Worm (Caenorhabditis elegans): ENCODE results near the gene dpy-31.

DNA sequence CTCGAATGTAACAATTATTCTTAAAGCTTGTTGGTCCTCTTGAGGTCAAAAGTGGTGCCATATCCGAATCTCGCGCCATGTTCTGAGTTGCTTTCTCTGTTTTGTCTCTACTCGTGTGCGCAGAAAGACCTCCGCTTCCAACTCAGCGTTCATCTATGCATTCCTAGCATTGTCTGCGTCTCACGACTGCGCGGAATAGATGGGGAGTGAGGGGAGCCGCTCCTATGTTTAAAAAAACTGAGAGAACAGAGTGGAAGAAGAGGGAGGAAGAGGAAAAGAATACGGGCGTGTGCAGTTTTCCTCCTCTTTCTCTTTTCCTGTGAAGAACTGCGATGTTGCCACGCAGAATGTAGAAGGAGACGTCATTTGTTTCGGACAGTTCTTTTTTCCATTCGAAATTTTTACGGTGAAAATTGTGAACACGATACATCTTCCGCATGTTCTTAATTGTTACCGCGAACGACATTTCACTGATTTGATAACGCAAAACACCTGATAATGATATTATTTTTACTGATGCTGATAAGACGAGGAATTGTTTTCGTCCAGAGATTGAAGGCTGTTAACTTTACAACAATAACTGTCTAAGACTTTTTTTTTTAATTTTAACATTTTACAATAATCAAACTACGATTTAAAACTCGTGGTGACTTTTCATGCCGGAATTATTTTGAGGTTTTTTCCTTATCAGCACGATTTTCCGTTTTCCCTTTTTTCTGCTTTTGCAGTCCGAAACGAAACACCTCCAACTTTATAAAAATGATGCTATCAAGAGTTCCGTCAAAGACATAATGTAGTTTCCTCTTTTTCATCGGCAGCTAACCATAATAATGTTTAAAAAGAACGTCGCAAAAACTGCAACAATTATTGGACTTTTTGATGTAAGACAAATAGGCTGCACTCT is 35.1 kb upstream of the dpy-31 start:
- no peak for TF ChIP-seq nhr-11 (tag; optimal IDR thresholded peaks at IDR 0.05)
- no peak for TF ChIP-seq unc-62 (GFP tag; optimal IDR thresholded peaks at IDR 0.05)
- TF ChIP-seq nhr-12 (tag; optimal IDR thresholded peaks at IDR 0.05) = no peak
- TF ChIP-seq mdl-1 (tag; optimal IDR thresholded peaks at IDR 0.05) = no peak

Measured in whole organism, L3 larva.